Fruit fly (Drosophila melanogaster): ENCODE data around the gene pths.

Gene pths

dm6 chr2L:21142972-21143385 lies at the start of gene pths:
pths (plus strand) TSS chr2L:21143229.
- TF ChIP-seq CG1621 (tag; optimal IDR thresholded peaks at IDR 0.05) (no peak), cyc (GFP tag; optimal IDR thresholded peaks at IDR 0.05) (peak; percentile 44), fd85E (GFP tag; optimal IDR thresholded peaks at IDR 0.05) (no peak), Hr39 (GFP tag; optimal IDR thresholded peaks at IDR 0.05) (peak; percentile 64), CG7368 (GFP tag; optimal IDR thresholded peaks at IDR 0.05) (no peak), Ets96B (tag; optimal IDR thresholded peaks at IDR 0.05) (no peak), CG3032 (tag; optimal IDR thresholded peaks at IDR 0.05) (peak; percentile 42), lz (GFP tag; optimal IDR thresholded peaks at IDR 0.05) (peak; percentile 16), Eip75B (GFP tag; optimal IDR thresholded peaks at IDR 0.05) (no peak), topi (GFP tag; optimal IDR thresholded peaks at IDR 0.05) (no peak), CG16779 (tag; optimal IDR thresholded peaks at IDR 0.05) (no peak), CG4318 (GFP tag; optimal IDR thresholded peaks at IDR 0.05) (no peak), Eip78C (GFP tag) (peak; percentile 62), CG31627 (GFP tag; optimal IDR thresholded peaks at IDR 0.05) (peak; percentile 59), Sox15 (GFP tag; optimal IDR thresholded peaks at IDR 0.05) (peak; percentile 22), spab (GFP tag; optimal IDR thresholded peaks at IDR 0.05) (no peak), CG8632 (GFP tag; optimal IDR thresholded peaks at IDR 0.05) (no peak), CG8119 (GFP tag; IDR thresholded peaks at IDR 0.05) (no peak), CG34406 (GFP tag; optimal IDR thresholded peaks at IDR 0.05) (no peak), salr (GFP tag; optimal IDR thresholded peaks at IDR 0.05) (no peak), CG11902 (GFP tag; optimal IDR thresholded peaks at IDR 0.05) (peak; percentile 32), CG10669 (GFP tag; optimal IDR thresholded peaks at IDR 0.05) (no peak), fkh (GFP tag; optimal IDR thresholded peaks at IDR 0.05) (no peak), Ets21C (GFP tag; optimal IDR thresholded peaks at IDR 0.05) (peak; percentile 29), Sox102F (GFP tag; optimal IDR thresholded peaks at IDR 0.05) (no peak), achi (GFP tag; optimal IDR thresholded peaks at IDR 0.05) (no peak), esn (GFP tag; optimal IDR thresholded peaks at IDR 0.05) (peak; percentile 26), Sox14 (GFP tag; optimal IDR thresholded peaks at IDR 0.05) (no peak), CG6276 (GFP tag; optimal IDR thresholded peaks at IDR 0.05) (no peak)

dm6 chr2L:21096448-21096994 lies 46.5 kb upstream of the pths start, which contains the start of gene CG34136:
CG34136 (plus strand) TSS chr2L:21096922.
- peak; percentile 3 for TF ChIP-seq Smox (GFP tag; optimal IDR thresholded peaks at IDR 0.05)
- TF ChIP-seq CG10631 (GFP tag; optimal IDR thresholded peaks at IDR 0.05): peak; percentile 31
- TF ChIP-seq CG8319 (GFP tag; optimal IDR thresholded peaks at IDR 0.05): no peak
- TF ChIP-seq CG6792 (GFP tag; optimal IDR thresholded peaks at IDR 0.05): peak; percentile 23
- no peak for TF ChIP-seq Blimp-1 (GFP tag; optimal IDR thresholded peaks at IDR 0.05)
- TF ChIP-seq cyc (GFP tag; optimal IDR thresholded peaks at IDR 0.05): peak; percentile 3
- no peak for TF ChIP-seq CG11762 (GFP tag; optimal IDR thresholded peaks at IDR 0.05; ENCODE audit: insufficient read depth)
- TF ChIP-seq fd59A (GFP tag; optimal IDR thresholded peaks at IDR 0.05): no peak
- TF ChIP-seq OdsH (GFP tag; optimal IDR thresholded peaks at IDR 0.05): peak; percentile 58
- peak; percentile 87 for TF ChIP-seq CG6163 (GFP tag; IDR thresholded peaks at IDR 0.05)
- peak; percentile 21 for TF ChIP-seq CG31627 (GFP tag; optimal IDR thresholded peaks at IDR 0.05)
- peak; percentile 60 for TF ChIP-seq Hr4 (GFP tag; optimal IDR thresholded peaks at IDR 0.05)
- peak; percentile 24 for TF ChIP-seq vri (GFP tag; optimal IDR thresholded peaks at IDR 0.05)
- no peak for TF ChIP-seq CG11902 (GFP tag; optimal IDR thresholded peaks at IDR 0.05)
- no peak for TF ChIP-seq Ets21C (GFP tag; optimal IDR thresholded peaks at IDR 0.05)
- peak; percentile 58 to 80 for TF ChIP-seq ss (GFP tag; optimal IDR thresholded peaks at IDR 0.05)
- TF ChIP-seq CG8119 (GFP tag; IDR thresholded peaks at IDR 0.05): peak; percentile 67; the same call in 1 of the 3 replicates
- TF ChIP-seq CG10669 (GFP tag; optimal IDR thresholded peaks at IDR 0.05): peak; percentile 53
- peak; percentile 86 for TF ChIP-seq Eip78C (GFP tag)
- TF ChIP-seq CG3032 (tag; optimal IDR thresholded peaks at IDR 0.05): peak; percentile 51
- peak; percentile 50 for TF ChIP-seq topi (GFP tag; optimal IDR thresholded peaks at IDR 0.05)
- peak; percentile 85 for TF ChIP-seq eg (GFP tag; IDR thresholded peaks at IDR 0.05)
- peak; percentile 11 for TF ChIP-seq Hr39 (GFP tag; optimal IDR thresholded peaks at IDR 0.05)
- TF ChIP-seq CG7368 (GFP tag; optimal IDR thresholded peaks at IDR 0.05): peak; percentile 52
- TF ChIP-seq Hr38 (GFP tag; optimal IDR thresholded peaks at IDR 0.05): no peak
- TF ChIP-seq CG32006 (GFP tag; optimal IDR thresholded peaks at IDR 0.05): peak; percentile 77
- TF ChIP-seq CG34406 (GFP tag; optimal IDR thresholded peaks at IDR 0.05): no peak
- peak; percentile 9 for TF ChIP-seq Eip93F (GFP tag; optimal IDR thresholded peaks at IDR 0.05)
- TF ChIP-seq CG4318 (GFP tag; optimal IDR thresholded peaks at IDR 0.05): peak; percentile 32
- TF ChIP-seq Sox15 (GFP tag; optimal IDR thresholded peaks at IDR 0.05): no peak
- 0 out of 2 replicates have a peak, but pooled peaks have one; percentile 28 for TF ChIP-seq CG11294 (GFP tag; IDR thresholded peaks at IDR 0.05)
- TF ChIP-seq Lpt (GFP tag; optimal IDR thresholded peaks at IDR 0.05): peak; percentile 27
- peak; percentile 71 for TF ChIP-seq CG6276 (GFP tag; optimal IDR thresholded peaks at IDR 0.05)
- peak; percentile 41 for TF ChIP-seq Ets96B (tag; optimal IDR thresholded peaks at IDR 0.05)
- peak; percentile 25 for TF ChIP-seq CG8632 (GFP tag; optimal IDR thresholded peaks at IDR 0.05)
- peak; percentile 46 for TF ChIP-seq acj6 (GFP tag; optimal IDR thresholded peaks at IDR 0.05)

All from whole organism, prepupa.